Worm (Caenorhabditis elegans) whole organism, midembryonic: ENCODE data around the gene AH9.4.

Source experiments
- T22C8.4 ChIP-seq: fragments of 200-800 bp; sonication (Bioruptor generic); IDR thresholded peaks from 2 replicates; pipeline ENCODE4 v1.3.6; 2022; ENCODE audit warnings: missing genetic modification characterization, missing compliant biosample characterization
- cog-1 ChIP-seq: sonication (generic microtip); optimal IDR thresholded peaks from 2 replicates; lab custom pipeline; 2016; ENCODE audit warnings: missing genetic modification characterization, missing compliant biosample characterization
- flt-1 ChIP-seq: fragments of 200-800 bp; sonication (Bioruptor generic); IDR thresholded peaks from 2 replicates; pipeline ENCODE4 v1.3.6; 2022; ENCODE audit warnings: missing genetic modification characterization, missing compliant biosample characterization
- klf-2 ChIP-seq: fragments of 200-800 bp; sonication (Bioruptor generic); conservative IDR thresholded peaks from 2 replicates; pipeline ENCODE4 v1.3.6; 2022; ENCODE audit warnings: missing genetic modification reagents, missing genetic modification characterization, missing compliant biosample characterization
- med-1 ChIP-seq: sonication (generic microtip); optimal IDR thresholded peaks from 2 replicates; lab custom pipeline; 2017; ENCODE audit warnings: missing genetic modification characterization, mild to moderate bottlenecking, missing compliant biosample characterization, antibody characterized with exemption, missing genetic modification reagents; ENCODE audit not compliant: insufficient read depth
- tab-1 ChIP-seq: fragments of 200-800 bp; sonication (Bioruptor generic); IDR thresholded peaks from 2 replicates; pipeline ENCODE4 v1.3.6; 2022; ENCODE audit warnings: missing genetic modification characterization, missing compliant biosample characterization
- ztf-23 ChIP-seq: fragments of 200-800 bp; sonication (Bioruptor generic); IDR thresholded peaks from 2 replicates; pipeline ENCODE4 v1.3.6; 2022; ENCODE audit warnings: missing genetic modification reagents, missing genetic modification characterization, missing compliant biosample characterization
- ztf-29 ChIP-seq: fragments of 200-800 bp; sonication (Bioruptor generic); IDR thresholded peaks from 2 replicates; pipeline ENCODE4 v1.3.6; 2022; ENCODE audit warnings: missing genetic modification reagents, missing genetic modification characterization, missing compliant biosample characterization

- TF ChIP-seq cog-1 (no peak), flt-1 (GFP tag; lab: Robert Waterston, UW) (no peak), T22C8.4 (GFP tag; lab: Robert Waterston, UW) (no peak), tab-1 (GFP tag; lab: Robert Waterston, UW) (no peak), ztf-29 (GFP tag; lab: Robert Waterston, UW) (no peak), med-1 (GFP tag; lab: Kevin White, UChicago) (no peak), klf-2 (GFP tag; lab: Robert Waterston, UW) (no peak), ztf-23 (GFP tag; lab: Robert Waterston, UW) (no peak)
Measured at ce11 chrX:2316859-2317258, 42.7 kb upstream of the AH9.4 start.
